Worm (Caenorhabditis elegans) whole organism, mixed stage, embryonic: ENCODE data around the gene mop-25.2.

ENCODE experiments used
- M03D4.4 ChIP-seq: sonication (generic microtip); optimal IDR thresholded peaks from 2 replicates; lab custom pipeline; 2017; ENCODE audit warnings: mild to moderate bottlenecking, missing genetic modification characterization, missing compliant biosample characterization
- blmp-1 ChIP-seq: fragments of 150-350 bp; optimal IDR thresholded peaks from 2 replicates; lab custom pipeline; 2014; ENCODE audit warnings: missing biosample characterization, missing genetic modification characterization
- ceh-43 ChIP-seq: fragments of 200-800 bp; sonication (Bioruptor generic); optimal IDR thresholded peaks from 2 replicates; lab custom pipeline; 2018; ENCODE audit warnings: mild to moderate bottlenecking, missing genetic modification characterization, moderate library complexity, missing compliant biosample characterization
- ceh-83 ChIP-seq: fragments of 200-800 bp; sonication (Bioruptor generic); optimal IDR thresholded peaks from 2 replicates; lab custom pipeline; 2018; ENCODE audit warnings: mild to moderate bottlenecking, missing genetic modification characterization, missing compliant biosample characterization
- ces-1 ChIP-seq: fragments of 150-350 bp; optimal IDR thresholded peaks from 2 replicates; lab custom pipeline; 2014; ENCODE audit warnings: missing biosample characterization, missing genetic modification reagents, missing genetic modification characterization
- cnd-1 ChIP-seq: fragments of 200-800 bp; sonication (Bioruptor generic); optimal IDR thresholded peaks from 2 replicates; lab custom pipeline; 2018; ENCODE audit warnings: mild to moderate bottlenecking, missing genetic modification characterization, missing compliant biosample characterization
- drap-1 ChIP-seq: fragments of 200-800 bp; sonication (Bioruptor generic); optimal IDR thresholded peaks from 3 replicates; lab custom pipeline; 2018; ENCODE audit warnings: mild to moderate bottlenecking, missing genetic modification characterization, missing compliant biosample characterization
- elt-1 ChIP-seq: sonication (generic microtip); optimal IDR thresholded peaks from 2 replicates; lab custom pipeline; 2017; ENCODE audit warnings: missing genetic modification characterization, mild to moderate bottlenecking, missing compliant biosample characterization, antibody characterized with exemption, moderate library complexity, borderline replicate concordance; ENCODE audit not compliant: insufficient read depth
- elt-3 ChIP-seq: fragments of 150-350 bp; optimal IDR thresholded peaks from 2 replicates; lab custom pipeline; 2014; ENCODE audit warnings: missing biosample characterization, missing genetic modification characterization
- flh-1 ChIP-seq: fragments of 200-800 bp; sonication (Bioruptor generic); optimal IDR thresholded peaks from 2 replicates; lab custom pipeline; 2018; ENCODE audit warnings: mild to moderate bottlenecking, missing genetic modification characterization, moderate library complexity, missing compliant biosample characterization
- ham-2 ChIP-seq: fragments of 200-800 bp; sonication (Bioruptor generic); optimal IDR thresholded peaks from 2 replicates; lab custom pipeline; 2018; ENCODE audit warnings: mild to moderate bottlenecking, missing genetic modification characterization, missing compliant biosample characterization
- hlh-1 ChIP-seq: fragments of 150-350 bp; optimal IDR thresholded peaks from 2 replicates; lab custom pipeline; 2014; ENCODE audit warnings: missing biosample characterization, missing genetic modification reagents, missing genetic modification characterization
- lin-13 ChIP-seq: fragments of 150-350 bp; optimal IDR thresholded peaks from 2 replicates; lab custom pipeline; 2014; ENCODE audit warnings: missing biosample characterization, missing genetic modification characterization
- lin-32 ChIP-seq: fragments of 200-800 bp; sonication (Bioruptor generic); optimal IDR thresholded peaks from 2 replicates; lab custom pipeline; 2018; ENCODE audit warnings: mild to moderate bottlenecking, missing genetic modification characterization, missing compliant biosample characterization
- lsy-2 ChIP-seq: fragments of 150-350 bp; optimal IDR thresholded peaks from 2 replicates; lab custom pipeline; 2014; ENCODE audit warnings: missing biosample characterization, missing genetic modification characterization
- mab-5 ChIP-seq: fragments of 150-350 bp; optimal IDR thresholded peaks from 2 replicates; lab custom pipeline; 2014; ENCODE audit warnings: missing biosample characterization, missing genetic modification characterization
- mep-1 ChIP-seq: fragments of 150-350 bp; optimal IDR thresholded peaks from 2 replicates; lab custom pipeline; 2017; ENCODE audit warnings: missing biosample characterization, missing genetic modification reagents, missing genetic modification characterization, inconsistent platforms
- mls-2 ChIP-seq: sonication (generic microtip); optimal IDR thresholded peaks from 2 replicates; lab custom pipeline; 2016; ENCODE audit warnings: mild to moderate bottlenecking, missing genetic modification characterization, moderate library complexity, missing compliant biosample characterization
- nhr-12 ChIP-seq: fragments of 150-350 bp; optimal IDR thresholded peaks from 2 replicates; lab custom pipeline; 2014; ENCODE audit warnings: missing biosample characterization, missing genetic modification characterization
- nhr-237 ChIP-seq: fragments of 150-350 bp; optimal IDR thresholded peaks from 2 replicates; lab custom pipeline; 2014; ENCODE audit warnings: missing biosample characterization, missing genetic modification characterization
- nhr-28 ChIP-seq: fragments of 150-350 bp; optimal IDR thresholded peaks from 2 replicates; lab custom pipeline; 2014; ENCODE audit warnings: missing biosample characterization, missing genetic modification characterization
- nhr-76 ChIP-seq: sonication (generic microtip); optimal IDR thresholded peaks from 2 replicates; lab custom pipeline; 2017; ENCODE audit warnings: missing biosample characterization, missing genetic modification characterization
- pha-4 ChIP-seq: fragments of 150-350 bp; optimal IDR thresholded peaks from 2 replicates; lab custom pipeline; 2018; ENCODE audit warnings: missing biosample characterization, missing genetic modification reagents, missing genetic modification characterization
- sem-2 ChIP-seq: fragments of 200-800 bp; sonication (Bioruptor generic); optimal IDR thresholded peaks from 2 replicates; lab custom pipeline; 2018; ENCODE audit warnings: mild to moderate bottlenecking, missing genetic modification characterization, missing compliant biosample characterization
- snpc-4 ChIP-seq: fragments of 150-350 bp; optimal IDR thresholded peaks from 2 replicates; lab custom pipeline; 2014; ENCODE audit warnings: missing biosample characterization, missing genetic modification characterization
- sptf-1 ChIP-seq: sonication (generic microtip); optimal IDR thresholded peaks from 2 replicates; lab custom pipeline; 2017; ENCODE audit warnings: mild to moderate bottlenecking, missing genetic modification characterization, moderate library complexity, missing compliant biosample characterization
- tbx-8 ChIP-seq: fragments of 200-800 bp; sonication (Bioruptor generic); optimal IDR thresholded peaks from 2 replicates; lab custom pipeline; 2018; ENCODE audit warnings: mild to moderate bottlenecking, missing genetic modification characterization, moderate library complexity, missing compliant biosample characterization
- unc-120 ChIP-seq: sonication (generic microtip); optimal IDR thresholded peaks from 2 replicates; lab custom pipeline; 2017; ENCODE audit warnings: missing genetic modification characterization, missing compliant biosample characterization; ENCODE audit not compliant: poor library complexity, severe bottlenecking
- unc-39 ChIP-seq: fragments of 150-350 bp; optimal IDR thresholded peaks from 2 replicates; lab custom pipeline; 2014; ENCODE audit warnings: missing biosample characterization, missing genetic modification characterization
- unc-62 ChIP-seq: fragments of 150-350 bp; optimal IDR thresholded peaks from 2 replicates; lab custom pipeline; 2014; ENCODE audit warnings: missing biosample characterization, missing genetic modification reagents, missing genetic modification characterization
- zip-8 ChIP-seq: fragments of 150-350 bp; optimal IDR thresholded peaks from 2 replicates; lab custom pipeline; 2014; ENCODE audit warnings: missing biosample characterization, missing genetic modification characterization
- ztf-11 ChIP-seq: fragments of 150-350 bp; optimal IDR thresholded peaks from 2 replicates; lab custom pipeline; 2014; ENCODE audit warnings: missing biosample characterization, missing genetic modification characterization

mop-25.2 gene

DNA sequence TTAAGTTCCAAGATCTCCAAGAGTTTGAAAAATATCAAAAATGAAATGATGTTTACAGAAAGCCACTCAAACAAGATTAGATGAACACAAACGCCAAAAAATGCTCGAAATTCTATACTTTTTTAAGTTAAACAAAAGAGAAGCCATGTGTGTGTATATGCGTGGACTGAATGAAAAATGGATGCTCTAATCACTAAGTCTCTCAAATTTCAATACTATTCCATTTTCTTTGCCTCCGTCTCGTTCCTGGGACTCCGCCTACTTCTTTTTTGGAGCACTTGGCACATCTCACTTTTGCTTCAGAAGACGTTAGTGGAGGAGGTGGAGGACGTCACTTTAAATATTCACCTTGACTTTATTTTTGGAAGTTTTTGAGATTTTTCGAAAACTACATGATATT, 23.7 kb downstream of the mop-25.2 start:
- TF ChIP-seq lin-13 (no peak), ham-2 (GFP tag; lab: Kevin White, UChicago) (no peak), tbx-8 (no peak), unc-62 (GFP tag; lab: Kevin White, UChicago) (no peak), unc-120 (no peak), nhr-28 (tag; lab: Kevin White, UChicago) (no peak), mab-5 (no peak), lin-32 (GFP tag; lab: Kevin White, UChicago) (no peak), unc-39 (tag; lab: Kevin White, UChicago) (no peak), nhr-237 (tag; lab: Kevin White, UChicago) (no peak), elt-1 (tag; lab: Kevin White, UChicago) (no peak), ztf-11 (tag; lab: Kevin White, UChicago) (no peak), nhr-76 (tag; lab: Kevin White, UChicago) (no peak), mep-1 (no peak), pha-4 (no peak)

- TF ChIP-seq unc-62 (GFP tag; lab: Kevin White, UChicago) (no peak), M03D4.4 (tag; lab: Kevin White, UChicago) (no peak), ham-2 (GFP tag; lab: Kevin White, UChicago) (no peak), nhr-12 (no peak), pha-4 (no peak), nhr-76 (tag; lab: Kevin White, UChicago) (no peak), elt-3 (tag; lab: Kevin White, UChicago) (no peak), cnd-1 (tag; lab: Kevin White, UChicago) (no peak), nhr-28 (tag; lab: Kevin White, UChicago) (no peak), hlh-1 (no peak), mab-5 (no peak), ztf-11 (tag; lab: Kevin White, UChicago) (no peak), mls-2 (tag; lab: Kevin White, UChicago) (no peak), lin-13 (no peak), elt-1 (tag; lab: Kevin White, UChicago) (no peak), unc-39 (tag; lab: Kevin White, UChicago) (no peak), zip-8 (tag; lab: Kevin White, UChicago) (no peak), sem-2 (GFP tag; lab: Kevin White, UChicago) (no peak), tbx-8 (no peak), flh-1 (GFP tag; lab: Kevin White, UChicago) (no peak)
Measured at ce11 chrII:9677470-9677869, 26.0 kb downstream of the mop-25.2 start.

- TF ChIP-seq flh-1 (GFP tag; lab: Kevin White, UChicago) (no peak), lin-32 (GFP tag; lab: Kevin White, UChicago) (no peak), mls-2 (tag; lab: Kevin White, UChicago) (no peak), blmp-1 (tag; lab: Kevin White, UChicago) (no peak), tbx-8 (no peak), lsy-2 (tag; lab: Kevin White, UChicago) (no peak), ceh-43 (GFP tag; lab: Kevin White, UChicago) (no peak), nhr-12 (no peak), unc-39 (tag; lab: Kevin White, UChicago) (no peak), ztf-11 (tag; lab: Kevin White, UChicago) (no peak)
Measured at ce11 chrII:9674678-9675077, 28.8 kb downstream of the mop-25.2 start, which contains the start of gene arc-1. TSS of gene arc-1 (plus strand) at chrII:9674978.

ce11 chrII:9671308-9671707, 32.2 kb downstream of the mop-25.2 start, which contains the start of gene ZK1320.7:
TSS of gene ZK1320.7 (plus strand) at chrII:9671608.
- no peak for TF ChIP-seq M03D4.4 (tag; lab: Kevin White, UChicago)
- no peak for TF ChIP-seq drap-1 (GFP tag; lab: Kevin White, UChicago)
- TF ChIP-seq nhr-12 = no peak
- TF ChIP-seq ceh-83 (GFP tag; lab: Kevin White, UChicago) = no peak
- no peak for TF ChIP-seq sptf-1 (tag; lab: Kevin White, UChicago)
- no peak for TF ChIP-seq lin-13
- TF ChIP-seq tbx-8 = no peak
- TF ChIP-seq ztf-11 (tag; lab: Kevin White, UChicago) = no peak
- TF ChIP-seq nhr-76 (tag; lab: Kevin White, UChicago) = no peak
- no peak for TF ChIP-seq elt-1 (tag; lab: Kevin White, UChicago)
- TF ChIP-seq nhr-237 (tag; lab: Kevin White, UChicago) = no peak
- TF ChIP-seq nhr-28 (tag; lab: Kevin White, UChicago) = no peak
- TF ChIP-seq ces-1 (GFP tag; lab: Kevin White, UChicago) = no peak
- no peak for TF ChIP-seq blmp-1 (tag; lab: Kevin White, UChicago)
- TF ChIP-seq pha-4 = no peak
- no peak for TF ChIP-seq snpc-4 (tag; lab: Kevin White, UChicago)
- no peak for TF ChIP-seq hlh-1
- TF ChIP-seq mab-5 = no peak
- no peak for TF ChIP-seq zip-8 (tag; lab: Kevin White, UChicago)
- no peak for TF ChIP-seq ham-2 (GFP tag; lab: Kevin White, UChicago)
